Fruit fly (Drosophila melanogaster) whole organism, embryonic: ENCODE measurements around the gene CG43307.
A peak's percentile ranks its signal among the peaks of the same experiment; 100 is the strongest.

Source experiments
- B-H2 ChIP-seq: fragments of 200-800 bp; sonication (Bioruptor generic); optimal IDR thresholded peaks from 2 replicates; lab custom pipeline; 2018; ENCODE audit warnings: missing biosample characterization, mild to moderate bottlenecking, missing genetic modification characterization
- CG10321 ChIP-seq: fragments of 200-800 bp; sonication (Bioruptor generic); IDR thresholded peaks from 2 replicates; pipeline ENCODE4 v1.3.6; 2022; ENCODE audit warnings: missing biosample characterization, missing genetic modification characterization
- CG10366 ChIP-seq: fragments of 200-800 bp; sonication (Bioruptor generic); IDR thresholded peaks from 2 replicates; pipeline ENCODE4 v1.3.6; 2022; ENCODE audit warnings: missing biosample characterization, missing genetic modification characterization
- CG10543 ChIP-seq: fragments of 200-800 bp; sonication (Bioruptor generic); optimal IDR thresholded peaks from 3 replicates; lab custom pipeline; 2017; ENCODE audit warnings: missing biosample characterization, mild to moderate bottlenecking, missing genetic modification characterization, moderate library complexity
- CG11093 ChIP-seq: fragments of 200-800 bp; sonication (Bioruptor generic); IDR thresholded peaks from 3 replicates; pipeline ENCODE4 v1.3.6; 2022; ENCODE audit warnings: missing biosample characterization, missing genetic modification characterization
- CG11456 ChIP-seq: fragments of 200-800 bp; sonication (Bioruptor generic); IDR thresholded peaks from 3 replicates; pipeline ENCODE4 v1.3.6; 2022; ENCODE audit warnings: missing biosample characterization, missing genetic modification characterization
- CG11696 ChIP-seq: fragments of 200-800 bp; sonication (Bioruptor generic); IDR thresholded peaks from 2 replicates; pipeline ENCODE4 v1.3.6; 2022; ENCODE audit warnings: missing biosample characterization, missing genetic modification characterization
- CG13123 ChIP-seq: fragments of 200-800 bp; sonication (Bioruptor generic); optimal IDR thresholded peaks from 2 replicates; lab custom pipeline; 2016; ENCODE audit warnings: missing biosample characterization, missing genetic modification characterization
- CG14860 ChIP-seq: fragments of 200-800 bp; sonication (Bioruptor generic); IDR thresholded peaks from 3 replicates; pipeline ENCODE4 v1.3.6; 2022; ENCODE audit warnings: missing biosample characterization, missing genetic modification characterization; ENCODE audit not compliant: partially characterized antibody
- CG16813 ChIP-seq: fragments of 200-800 bp; sonication (Bioruptor generic); IDR thresholded peaks from 3 replicates; pipeline ENCODE4 v1.3.6; 2022; ENCODE audit warnings: missing biosample characterization, missing genetic modification characterization; ENCODE audit not compliant: partially characterized antibody
- CG16863 ChIP-seq: fragments of 200-800 bp; sonication (Bioruptor generic); optimal IDR thresholded peaks from 3 replicates; lab custom pipeline; 2016; ENCODE audit warnings: missing biosample characterization, missing genetic modification characterization
- CG17829 ChIP-seq: fragments of 200-800 bp; optimal IDR thresholded peaks from 2 replicates; lab custom pipeline; 2019; ENCODE audit warnings: missing biosample characterization, mild to moderate bottlenecking, missing genetic modification characterization, moderate library complexity
- CG2199 ChIP-seq: fragments of 200-800 bp; sonication (Bioruptor generic); IDR thresholded peaks from 3 replicates; pipeline ENCODE4 v1.3.6; 2022; ENCODE audit warnings: missing biosample characterization, missing genetic modification characterization
- CG3065 ChIP-seq: fragments of 200-800 bp; sonication (Bioruptor generic); optimal IDR thresholded peaks from 2 replicates; lab custom pipeline; 2016; ENCODE audit warnings: missing biosample characterization, missing genetic modification characterization
- CG31441 ChIP-seq: fragments of 200-800 bp; sonication (Bioruptor generic); IDR thresholded peaks from 2 replicates; pipeline ENCODE4 v1.3.6; 2022; ENCODE audit warnings: missing biosample characterization, missing genetic modification characterization
- CG34422 ChIP-seq: fragments of 200-800 bp; sonication (Bioruptor generic); IDR thresholded peaks from 3 replicates; pipeline ENCODE4 v1.3.6; 2022; ENCODE audit warnings: missing biosample characterization, missing genetic modification characterization
- CG4730 ChIP-seq: fragments of 200-800 bp; sonication (Bioruptor generic); IDR thresholded peaks from 2 replicates; pipeline ENCODE4 v1.3.6; 2022; ENCODE audit warnings: missing biosample characterization, missing genetic modification characterization
- CG5245 ChIP-seq: fragments of 200-800 bp; sonication (Bioruptor generic); optimal IDR thresholded peaks from 3 replicates; lab custom pipeline; 2016; ENCODE audit warnings: missing biosample characterization, missing genetic modification characterization
- CG5953 ChIP-seq: fragments of 200-800 bp; sonication (Bioruptor generic); IDR thresholded peaks from 2 replicates; pipeline ENCODE4 v1.3.6; 2022; ENCODE audit warnings: missing biosample characterization, missing genetic modification characterization
- CG7839 ChIP-seq: fragments of 200-800 bp; sonication (Bioruptor generic); optimal IDR thresholded peaks from 3 replicates; lab custom pipeline; 2018; ENCODE audit warnings: missing biosample characterization, mild to moderate bottlenecking, missing genetic modification characterization, moderate library complexity
- CG8290 ChIP-seq, 3 experiments: fragments of 200-800 bp; sonication (Bioruptor generic); optimal IDR thresholded peaks; 2 replicates each; lab custom pipeline; 2016 to 2019; ENCODE audit warnings: missing biosample characterization in 3 of 3, missing genetic modification characterization in 3 of 3, mild to moderate bottlenecking in 2 of 3, moderate library complexity in 1 of 3
- CG8944 ChIP-seq: fragments of 200-800 bp; sonication (Bioruptor generic); optimal IDR thresholded peaks from 3 replicates; lab custom pipeline; 2016; ENCODE audit warnings: missing biosample characterization, missing genetic modification characterization
- CG9876 ChIP-seq: fragments of 200-800 bp; sonication (Bioruptor generic); optimal IDR thresholded peaks from 2 replicates; lab custom pipeline; 2016; ENCODE audit warnings: missing biosample characterization, missing genetic modification characterization
- Chrac-16 ChIP-seq: fragments of 200-800 bp; sonication (Bioruptor generic); optimal IDR thresholded peaks from 3 replicates; lab custom pipeline; 2016; ENCODE audit warnings: missing biosample characterization, missing genetic modification characterization
- Dbx ChIP-seq: fragments of 200-800 bp; sonication (Bioruptor generic); IDR thresholded peaks from 3 replicates; pipeline ENCODE4 v1.3.6; 2022; ENCODE audit warnings: missing biosample characterization, missing genetic modification characterization
- Dek ChIP-seq: fragments of 200-800 bp; sonication (Bioruptor generic); optimal IDR thresholded peaks from 3 replicates; lab custom pipeline; 2019; ENCODE audit warnings: missing biosample characterization, mild to moderate bottlenecking, missing genetic modification characterization, moderate library complexity
- H2.0 ChIP-seq: fragments of 200-800 bp; sonication (Bioruptor generic); IDR thresholded peaks from 2 replicates; pipeline ENCODE4 v1.3.6; 2022; ENCODE audit warnings: missing biosample characterization, missing genetic modification characterization
- HmgZ ChIP-seq: fragments of 200-800 bp; sonication (Bioruptor generic); optimal IDR thresholded peaks from 2 replicates; lab custom pipeline; 2018; ENCODE audit warnings: missing biosample characterization, mild to moderate bottlenecking, missing genetic modification characterization
- Hr3 ChIP-seq: fragments of 200-800 bp; sonication (Bioruptor generic); optimal IDR thresholded peaks from 3 replicates; lab custom pipeline; 2016; ENCODE audit warnings: missing biosample characterization, missing genetic modification characterization
- Lpt ChIP-seq: fragments of >200 bp; optimal IDR thresholded peaks from 2 replicates; lab custom pipeline; 2018; ENCODE audit warnings: missing biosample characterization, missing genetic modification characterization
- MBD-R2 ChIP-seq: fragments of 200-800 bp; sonication (Bioruptor generic); IDR thresholded peaks from 2 replicates; pipeline ENCODE4 v1.3.6; 2022; ENCODE audit warnings: missing biosample characterization, missing genetic modification characterization
- Mrtf ChIP-seq: fragments of 200-800 bp; sonication (Bioruptor generic); IDR thresholded peaks from 3 replicates; pipeline ENCODE4 v1.3.6; 2022; ENCODE audit warnings: missing biosample characterization, missing genetic modification characterization
- Myb ChIP-seq: fragments of 200-800 bp; sonication (Bioruptor generic); optimal IDR thresholded peaks from 2 replicates; lab custom pipeline; 2016; ENCODE audit warnings: missing biosample characterization, missing genetic modification characterization
- PHDP ChIP-seq: fragments of 200-800 bp; sonication (Bioruptor generic); optimal IDR thresholded peaks from 3 replicates; lab custom pipeline; 2018; ENCODE audit warnings: missing biosample characterization, mild to moderate bottlenecking, missing genetic modification characterization, moderate library complexity
- Ptx1 ChIP-seq: fragments of 200-800 bp; sonication (Bioruptor generic); IDR thresholded peaks from 2 replicates; pipeline ENCODE4 v1.3.6; 2022; ENCODE audit warnings: missing biosample characterization, missing genetic modification characterization
- Xrp1 ChIP-seq: fragments of 200-800 bp; sonication (Bioruptor generic); IDR thresholded peaks from 2 replicates; pipeline ENCODE4 v1.3.6; 2022; ENCODE audit warnings: missing biosample characterization, missing genetic modification characterization
- amos ChIP-seq: fragments of 200-800 bp; sonication (Bioruptor generic); IDR thresholded peaks from 2 replicates; pipeline ENCODE4 v1.3.6; 2022; ENCODE audit warnings: missing biosample characterization, missing genetic modification characterization; ENCODE audit not compliant: partially characterized antibody
- ase ChIP-seq: fragments of 200-800 bp; sonication (Bioruptor generic); IDR thresholded peaks from 3 replicates; pipeline ENCODE4 v1.3.6; 2022; ENCODE audit warnings: missing biosample characterization, missing genetic modification characterization
- bsh ChIP-seq, 2 experiments: fragments of 200-800 bp; sonication (Bioruptor generic); optimal IDR thresholded peaks; 2 replicates each; lab custom pipeline; 2017 to 2018; ENCODE audit warnings: mild to moderate bottlenecking in 2 of 2, missing biosample characterization in 2 of 2, missing genetic modification characterization in 2 of 2, moderate library complexity in 1 of 2
- cad ChIP-seq: fragments of >200 bp; optimal IDR thresholded peaks from 2 replicates; lab custom pipeline; 2017; ENCODE audit warnings: missing biosample characterization, missing genetic modification characterization
- chif ChIP-seq, 2 experiments: fragments of 200-800 bp; sonication (Bioruptor generic); optimal IDR thresholded peaks; 3 replicates each; lab custom pipeline; 2016; ENCODE audit warnings: missing biosample characterization in 2 of 2, missing genetic modification characterization in 2 of 2
- dpn ChIP-seq, 2 experiments: fragments of 200-800 bp; sonication (Bioruptor generic); optimal IDR thresholded peaks; 3 replicates each; lab custom pipeline; 2016; ENCODE audit warnings: missing biosample characterization in 2 of 2, missing genetic modification characterization in 2 of 2
- en ChIP-seq: fragments of 200-800 bp; sonication (Bioruptor generic); optimal IDR thresholded peaks from 2 replicates; lab custom pipeline; 2016; ENCODE audit warnings: missing biosample characterization, missing genetic modification characterization
- hb ChIP-seq: fragments of 200-800 bp; sonication (Bioruptor generic); IDR thresholded peaks from 3 replicates; pipeline ENCODE4 v1.3.6; 2022; ENCODE audit warnings: missing biosample characterization, missing genetic modification characterization; ENCODE audit not compliant: partially characterized antibody
- ind ChIP-seq: fragments of 200-800 bp; sonication (Bioruptor generic); optimal IDR thresholded peaks from 3 replicates; lab custom pipeline; 2016; ENCODE audit warnings: missing biosample characterization, missing genetic modification characterization
- inv ChIP-seq: fragments of 200-800 bp; sonication (Bioruptor generic); IDR thresholded peaks from 2 replicates; pipeline ENCODE4 v1.3.6; 2022; ENCODE audit warnings: missing biosample characterization, missing genetic modification characterization; ENCODE audit not compliant: partially characterized antibody
- ken ChIP-seq: fragments of 200-800 bp; sonication (Bioruptor generic); IDR thresholded peaks from 3 replicates; pipeline ENCODE4 v1.3.6; 2022; ENCODE audit warnings: missing biosample characterization, missing genetic modification characterization
- sens ChIP-seq: fragments of 200-800 bp; sonication (Bioruptor generic); peaks from one replicate; lab custom pipeline; 2016; ENCODE audit warnings: missing biosample characterization, missing genetic modification characterization
- sob ChIP-seq: fragments of 200-800 bp; sonication (Bioruptor generic); IDR thresholded peaks from 2 replicates; pipeline ENCODE4 v1.3.6; 2022; ENCODE audit warnings: missing biosample characterization, missing genetic modification characterization
- sug ChIP-seq: fragments of 200-800 bp; optimal IDR thresholded peaks from 2 replicates; lab custom pipeline; 2019; ENCODE audit warnings: missing biosample characterization, mild to moderate bottlenecking, missing genetic modification characterization, moderate library complexity
- tin ChIP-seq: fragments of 200-800 bp; sonication (Bioruptor generic); optimal IDR thresholded peaks from 3 replicates; lab custom pipeline; 2016; ENCODE audit warnings: missing biosample characterization, missing genetic modification characterization

Gene CG43307

DNA sequence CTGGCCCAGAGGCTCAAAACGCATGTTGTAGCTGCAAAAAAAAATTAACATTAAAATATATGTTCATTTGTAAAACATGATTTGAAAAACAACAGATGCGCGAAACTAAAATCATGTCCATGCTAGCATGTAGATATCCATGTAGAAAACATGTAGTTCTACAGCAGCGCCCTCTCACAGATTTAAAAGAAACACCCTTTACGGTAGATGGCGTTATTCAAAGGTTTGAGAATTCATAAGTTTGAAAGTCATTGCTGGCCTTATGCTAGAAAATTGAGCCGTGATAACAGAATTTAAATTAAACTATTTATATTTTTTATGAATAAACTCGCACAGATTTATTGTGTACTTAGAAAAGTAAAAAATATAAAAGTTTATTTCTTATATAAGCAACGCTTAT lies 40.2 kb upstream of the CG43307 start (continued):
- TF ChIP-seq CG9876 (peak; percentile 8), CG11456 (GFP tag; lab: Robert Waterston, UW) (peak; percentile 86; the same call in 2 of the 3 replicates), Dek (peak; percentile 49), CG7839 (tag; lab: Kevin White, UChicago) (no peak), dpn (GFP tag; optimal IDR thresholded peaks at IDR 0.05; lab: Kevin White, UChicago) (peak; percentile 32 to 53), CG17829 (tag; lab: Kevin White, UChicago) (peak; percentile 48), CG11093 (no peak), ase (GFP tag; lab: Robert Waterston, UW) (peak; percentile 51; the same call in 2 of the 3 replicates), CG11696 (no peak), Xrp1 (GFP tag; lab: Robert Waterston, UW) (peak; percentile 27; the same call in 1 of the 2 replicates), amos (GFP tag; lab: Robert Waterston, UW) (peak; percentile 82), CG10321 (GFP tag; lab: Robert Waterston, UW) (no peak), en (no peak), CG10366 (GFP tag; lab: Robert Waterston, UW) (peak; percentile 10; the same call in 1 of the 2 replicates), CG13123 (GFP tag; lab: Kevin White, UChicago) (no peak), PHDP (tag; lab: Kevin White, UChicago) (no peak), CG5245 (GFP tag; lab: Kevin White, UChicago) (peak; percentile 27), MBD-R2 (GFP tag; lab: Robert Waterston, UW) (peak; percentile 16; the same call in 1 of the 2 replicates), H2.0 (GFP tag; lab: Robert Waterston, UW) (0 out of 2 replicates have a peak, but pooled peaks have one; percentile 29), CG2199 (GFP tag; lab: Robert Waterston, UW) (no peak), Dbx (GFP tag; lab: Robert Waterston, UW) (0 out of 3 replicates have a peak, but pooled peaks have one; percentile 34), Chrac-16 (peak; percentile 69), inv (GFP tag; lab: Robert Waterston, UW) (peak; percentile 58; the same call in 1 of the 2 replicates), hb (peak; percentile 65), sens (GFP tag; lab: Kevin White, UChicago) (peak; percentile 26), B-H2 (GFP tag; lab: Kevin White, UChicago) (peak; percentile 31), CG5953 (GFP tag; lab: Robert Waterston, UW) (no peak), CG34422 (GFP tag; lab: Robert Waterston, UW) (peak; percentile 65; the same call in 2 of the 3 replicates), ind (GFP tag; lab: Kevin White, UChicago) (peak; percentile 51), bsh (GFP tag; optimal IDR thresholded peaks at IDR 0.05; lab: Kevin White, UChicago) (no peak), HmgZ (tag; lab: Kevin White, UChicago) (peak; percentile 45), CG8290 (GFP tag; optimal IDR thresholded peaks at IDR 0.05; lab: Kevin White, UChicago) (peak; percentile 10), CG8290 (tag; optimal IDR thresholded peaks at IDR 0.05; lab: Kevin White, UChicago) (no peak), sug (tag; lab: Kevin White, UChicago) (peak; percentile 41), Hr3 (GFP tag; lab: Kevin White, UChicago) (peak; percentile 8), CG3065 (GFP tag; lab: Kevin White, UChicago) (peak; percentile 38), Mrtf (GFP tag; lab: Robert Waterston, UW) (peak; percentile 65; the same call in 1 of the 3 replicates), CG14860 (GFP tag; lab: Robert Waterston, UW) (0 out of 3 replicates have a peak, but pooled peaks have one; percentile 55), Lpt (GFP tag; lab: Kevin White, UChicago) (no peak), chif (GFP tag; optimal IDR thresholded peaks at IDR 0.05; lab: Kevin White, UChicago) (peak in 1 of 2 experiments; percentile 49), sob (peak; percentile 38; the same call in 1 of the 2 replicates), CG16863 (peak; percentile 6), CG8944 (GFP tag; lab: Kevin White, UChicago) (peak; percentile 26), CG16813 (GFP tag; lab: Robert Waterston, UW) (peak; percentile 60), Ptx1 (GFP tag; lab: Robert Waterston, UW) (peak; percentile 63), CG10543 (GFP tag; lab: Kevin White, UChicago) (no peak), CG4730 (peak; percentile 15; the same call in 1 of the 2 replicates), tin (peak; percentile 30), Myb (peak; percentile 22), ken (GFP tag; lab: Robert Waterston, UW) (peak; percentile 73; the same call in 2 of the 3 replicates), CG31441 (no peak), cad (peak; percentile 86)
